Worm (Caenorhabditis elegans) whole organism, L2 larva: ENCODE data around the gene W05H7.1.

ENCODE experiments used
- alr-1 ChIP-seq: fragments of 150-350 bp; optimal IDR thresholded peaks from 2 replicates; lab custom pipeline; 2014; ENCODE audit warnings: missing biosample characterization, missing genetic modification characterization
- lin-13 ChIP-seq: fragments of 150-350 bp; optimal IDR thresholded peaks from 2 replicates; lab custom pipeline; 2014; ENCODE audit warnings: missing biosample characterization, missing genetic modification reagents, missing genetic modification characterization
- nhr-10 ChIP-seq: sonication (generic microtip); optimal IDR thresholded peaks from 2 replicates; lab custom pipeline; 2017; ENCODE audit warnings: missing biosample characterization, missing genetic modification characterization
- nhr-12 ChIP-seq: fragments of 150-350 bp; optimal IDR thresholded peaks from 2 replicates; lab custom pipeline; 2014; ENCODE audit warnings: missing biosample characterization, missing genetic modification characterization
- nhr-6 ChIP-seq: fragments of 150-350 bp; optimal IDR thresholded peaks from 2 replicates; lab custom pipeline; 2014; ENCODE audit warnings: missing biosample characterization, missing genetic modification characterization

- TF ChIP-seq nhr-12 (tag; lab: Kevin White, UChicago) (no peak), alr-1 (tag; lab: Kevin White, UChicago) (no peak), lin-13 (GFP tag; lab: Kevin White, UChicago) (no peak), nhr-10 (tag; lab: Kevin White, UChicago) (no peak), nhr-6 (tag; lab: Kevin White, UChicago) (no peak)
Observed at ce11 chrX:1445696-1446095, 4.9 kb upstream of the W05H7.1 start.
